Worm (Caenorhabditis elegans): ENCODE data around the gene slc-25A21.

DNA sequence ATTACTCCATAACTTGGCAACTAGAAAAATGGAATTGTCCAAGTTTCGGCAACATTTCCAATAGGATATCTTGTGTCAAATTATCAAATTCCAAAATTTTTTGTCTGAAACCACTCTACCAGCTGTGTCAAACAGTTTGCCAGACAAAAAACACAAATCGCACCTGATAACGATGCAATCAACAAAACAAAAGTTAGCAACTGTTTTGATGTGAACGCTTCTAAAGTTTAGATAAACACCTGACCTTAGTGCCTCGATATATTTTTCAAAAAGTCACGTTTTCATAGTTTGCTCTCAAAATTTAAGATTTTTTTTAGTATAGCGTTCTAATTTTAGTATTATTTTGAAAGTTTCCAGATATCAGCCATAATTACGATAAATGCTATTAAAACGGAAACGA, 38.4 kb upstream of the slc-25A21 start:
- no peak for TF ChIP-seq nhr-11 (tag; optimal IDR thresholded peaks at IDR 0.05)
- no peak for TF ChIP-seq ama-1 (optimal IDR thresholded peaks at IDR 0.05)
- no peak for TF ChIP-seq snpc-4 (tag; optimal IDR thresholded peaks at IDR 0.05)
- no peak for TF ChIP-seq ceh-82 (tag; optimal IDR thresholded peaks at IDR 0.05)
- no peak for TF ChIP-seq Y55F3AM.14 (GFP tag; optimal IDR thresholded peaks at IDR 0.05)
- TF ChIP-seq zag-1 (tag; optimal IDR thresholded peaks at IDR 0.05), result no peak
- no peak for TF ChIP-seq fos-1 (tag; optimal IDR thresholded peaks at IDR 0.05)
- TF ChIP-seq nhr-77 (tag; optimal IDR thresholded peaks at IDR 0.05), result no peak
- no peak for TF ChIP-seq nhr-10 (tag; optimal IDR thresholded peaks at IDR 0.05)
